Worm (Caenorhabditis elegans): ENCODE results near the gene dod-20.

The dod-20 gene

DNA sequence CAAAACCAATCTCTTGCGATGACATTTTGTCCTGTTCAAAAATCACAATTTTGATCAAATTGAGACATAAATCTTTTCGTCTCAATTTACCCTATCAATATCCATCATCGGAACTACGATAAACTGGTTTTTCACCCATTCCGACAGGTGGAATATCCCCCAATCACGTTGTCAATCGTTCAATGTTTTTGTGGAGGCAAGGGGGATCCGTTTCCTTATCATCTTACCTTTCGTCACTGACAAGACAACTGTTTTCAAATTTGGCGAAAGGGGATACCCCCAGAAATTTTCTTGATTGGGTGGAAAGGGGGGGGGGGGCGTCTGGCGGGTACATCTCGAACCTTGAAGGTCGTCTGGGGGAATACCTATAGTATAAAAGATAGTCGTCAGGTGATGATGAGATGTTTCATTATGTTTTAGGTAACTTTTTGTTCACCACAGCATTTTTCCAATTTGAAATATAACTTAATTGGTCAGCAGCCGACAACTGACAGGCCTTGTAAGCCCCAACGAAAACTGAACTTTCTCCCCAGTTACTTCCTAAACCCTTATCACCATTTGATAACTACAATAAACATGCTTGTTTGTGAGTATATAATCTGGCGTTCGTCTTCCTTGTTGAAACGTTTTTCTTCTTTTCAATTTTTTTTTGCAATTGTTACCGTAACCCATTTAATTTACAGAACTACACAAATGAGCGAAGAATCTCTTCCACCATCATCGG is 40.8 kb upstream of the dod-20 start, which contains the start of gene ZK6.8 (continued):
- TF ChIP-seq ceh-16 (tag; optimal IDR thresholded peaks at IDR 0.05): no peak
- TF ChIP-seq fos-1 (tag; optimal IDR thresholded peaks at IDR 0.05): no peak
- no peak for TF ChIP-seq ztf-4 (tag; optimal IDR thresholded peaks at IDR 0.05)
- no peak for TF ChIP-seq lin-39 (tag; optimal IDR thresholded peaks at IDR 0.05)
- no peak for TF ChIP-seq ceh-9 (tag; optimal IDR thresholded peaks at IDR 0.05)
- no peak for TF ChIP-seq nhr-77 (tag; optimal IDR thresholded peaks at IDR 0.05)
- TF ChIP-seq nhr-76 (tag; optimal IDR thresholded peaks at IDR 0.05): no peak
- peak; percentile 0 for TF ChIP-seq R02D3.7 (tag; optimal IDR thresholded peaks at IDR 0.05)
- TF ChIP-seq egl-5 (tag; optimal IDR thresholded peaks at IDR 0.05): no peak
- TF ChIP-seq nfya-1 (tag; optimal IDR thresholded peaks at IDR 0.05; ENCODE audit: insufficient read depth): no peak
- TF ChIP-seq jun-1 (tag; optimal IDR thresholded peaks at IDR 0.05): no peak
- no peak for TF ChIP-seq elt-1 (tag; optimal IDR thresholded peaks at IDR 0.05)
- peak; percentile 27 for TF ChIP-seq ceh-28 (tag; optimal IDR thresholded peaks at IDR 0.05)
- TF ChIP-seq elt-2 (tag; optimal IDR thresholded peaks at IDR 0.05): peak; percentile 26
- TF ChIP-seq ama-1 (optimal IDR thresholded peaks at IDR 0.05): no peak
- no peak for TF ChIP-seq daf-12 (tag; optimal IDR thresholded peaks at IDR 0.05)
- TF ChIP-seq nhr-11 (tag; optimal IDR thresholded peaks at IDR 0.05): no peak
- TF ChIP-seq lsy-12 (tag; optimal IDR thresholded peaks at IDR 0.05): peak; percentile 14
- peak; percentile 10 for TF ChIP-seq tbx-2 (tag; optimal IDR thresholded peaks at IDR 0.05)
- peak; percentile 31 for TF ChIP-seq snpc-4 (tag; optimal IDR thresholded peaks at IDR 0.05)

DNA sequence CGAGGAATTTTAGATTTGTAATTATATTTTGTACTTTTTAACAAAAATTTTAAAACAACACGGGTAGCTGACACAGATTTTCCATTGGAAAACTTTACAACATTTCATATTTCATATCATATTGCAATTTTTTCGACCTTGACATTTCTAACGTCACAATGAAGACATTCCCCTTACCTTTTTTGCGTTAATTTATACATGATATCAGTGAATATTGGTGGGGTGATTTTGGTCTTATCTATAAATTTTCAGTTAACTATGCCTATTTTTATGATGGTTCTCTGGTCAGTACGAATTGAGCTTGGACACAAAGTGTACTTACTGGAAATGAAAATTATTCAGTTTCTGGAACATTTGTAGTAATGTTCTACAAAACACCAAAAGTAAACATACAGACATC is 37.7 kb upstream of the dod-20 start:
- TF ChIP-seq pha-4 (tag; optimal IDR thresholded peaks at IDR 0.05) (no peak), pqm-1 (tag; optimal IDR thresholded peaks at IDR 0.05) (peak; percentile 31), elt-2 (tag; optimal IDR thresholded peaks at IDR 0.05) (peak; percentile 83), ZK546.5 (tag; optimal IDR thresholded peaks at IDR 0.05) (no peak)

DNA sequence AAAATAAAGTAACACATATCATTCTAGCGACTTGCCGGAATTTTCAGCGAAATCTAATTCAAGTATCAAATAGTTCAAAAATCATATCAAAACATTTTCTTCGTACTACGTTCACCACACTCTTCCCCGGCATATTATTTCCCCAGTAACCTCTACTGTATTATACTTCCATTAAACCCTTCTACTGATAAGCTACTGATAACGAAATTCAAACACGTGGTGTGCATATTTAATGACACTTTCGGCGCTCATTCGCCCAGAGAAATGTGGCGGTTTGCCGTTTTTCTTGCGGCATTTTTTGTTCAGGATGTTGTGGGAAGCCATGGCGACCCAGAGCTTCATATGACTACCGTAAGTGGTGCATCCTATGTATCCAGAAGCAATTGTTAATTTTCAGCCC is 36.7 kb upstream of the dod-20 start, which contains the start of gene lipl-5:
Gene lipl-5 (plus strand): TSS at position 259 of the 400 bp plus-strand sequence.
- peak; percentile 90 for TF ChIP-seq pqm-1 (tag; optimal IDR thresholded peaks at IDR 0.05)
- TF ChIP-seq ceh-82 (tag; optimal IDR thresholded peaks at IDR 0.05): no peak
- TF ChIP-seq nhr-28 (tag; optimal IDR thresholded peaks at IDR 0.05): no peak
- TF ChIP-seq elt-2 (tag; optimal IDR thresholded peaks at IDR 0.05): peak; percentile 96
- peak; percentile 54 for TF ChIP-seq pha-4 (tag; optimal IDR thresholded peaks at IDR 0.05)
- TF ChIP-seq jun-1 (tag; optimal IDR thresholded peaks at IDR 0.05): peak; percentile 45
- no peak for TF ChIP-seq nhr-76 (tag; optimal IDR thresholded peaks at IDR 0.05)

DNA sequence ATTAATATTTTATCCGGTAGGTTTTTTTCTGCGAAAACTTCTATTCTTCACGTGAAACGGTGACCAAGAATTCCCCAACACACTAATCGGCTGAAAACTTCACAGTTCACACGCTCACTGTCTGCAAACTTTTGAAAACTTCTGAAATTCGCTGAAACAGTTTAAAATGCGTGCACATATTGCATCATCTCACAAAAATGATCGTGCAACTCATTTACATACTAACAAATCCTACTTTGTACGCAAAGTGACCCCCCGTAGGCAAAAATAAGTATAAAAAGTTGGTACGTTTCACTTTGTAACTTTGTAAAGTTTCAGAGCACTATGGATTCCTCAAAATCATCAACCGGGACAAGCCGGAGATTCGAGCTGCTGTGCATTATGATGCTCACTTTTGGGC is 33.8 kb upstream of the dod-20 start, which contains the start of gene ZK6.6:
Gene ZK6.6 (plus strand): TSS at position 301 of the 400 bp plus-strand sequence.
- TF ChIP-seq ama-1 (optimal IDR thresholded peaks at IDR 0.05) (no peak), zag-1 (tag; optimal IDR thresholded peaks at IDR 0.05) (no peak), skn-1 (tag; optimal IDR thresholded peaks at IDR 0.05) (no peak), ceh-16 (tag; optimal IDR thresholded peaks at IDR 0.05) (no peak), elt-2 (tag; optimal IDR thresholded peaks at IDR 0.05) (no peak), nhr-76 (tag; optimal IDR thresholded peaks at IDR 0.05) (no peak), nhr-43 (tag; optimal IDR thresholded peaks at IDR 0.05; ENCODE audit: poor library complexity, severe bottlenecking) (no peak), pha-4 (tag; optimal IDR thresholded peaks at IDR 0.05) (no peak), daf-12 (tag; optimal IDR thresholded peaks at IDR 0.05) (no peak), fkh-2 (tag; optimal IDR thresholded peaks at IDR 0.05) (no peak), egl-27 (tag; optimal IDR thresholded peaks at IDR 0.05) (no peak), ztf-11 (tag; optimal IDR thresholded peaks at IDR 0.05) (no peak), elt-3 (tag; optimal IDR thresholded peaks at IDR 0.05) (no peak), mml-1 (tag; optimal IDR thresholded peaks at IDR 0.05) (no peak), fos-1 (tag; optimal IDR thresholded peaks at IDR 0.05) (no peak), sea-2 (GFP tag; optimal IDR thresholded peaks at IDR 0.05) (no peak), ceh-82 (tag; optimal IDR thresholded peaks at IDR 0.05) (no peak), aly-2 (tag; optimal IDR thresholded peaks at IDR 0.05) (no peak), R02D3.7 (tag; optimal IDR thresholded peaks at IDR 0.05) (no peak), nhr-12 (tag; optimal IDR thresholded peaks at IDR 0.05) (no peak)
